Worm (Caenorhabditis elegans): ENCODE measurements around the gene srv-2.

ce11 chrII:10608821-10609220, 6.7 kb upstream of the srv-2 start:
- TF ChIP-seq nhr-25 (tag; optimal IDR thresholded peaks at IDR 0.05) (no peak), elt-2 (tag; optimal IDR thresholded peaks at IDR 0.05) (no peak), nhr-237 (tag; optimal IDR thresholded peaks at IDR 0.05) (no peak), nhr-12 (tag; optimal IDR thresholded peaks at IDR 0.05) (no peak), snpc-4 (tag; optimal IDR thresholded peaks at IDR 0.05) (no peak), tbx-2 (tag; optimal IDR thresholded peaks at IDR 0.05) (no peak), nhr-76 (tag; optimal IDR thresholded peaks at IDR 0.05) (no peak), nhr-67 (tag; optimal IDR thresholded peaks at IDR 0.05) (no peak), fos-1 (tag; optimal IDR thresholded peaks at IDR 0.05) (no peak), aly-2 (tag; optimal IDR thresholded peaks at IDR 0.05) (no peak), elt-3 (tag; optimal IDR thresholded peaks at IDR 0.05) (no peak)

Data from whole organism, L3 larva.